Fruit fly (Drosophila melanogaster) whole organism, prepupa: ENCODE data around the gene Myt1.

Source experiments
- CG10631 ChIP-seq: fragments of 200-800 bp; sonication (Bioruptor generic); optimal IDR thresholded peaks from 2 replicates; lab custom pipeline; 2016; ENCODE audit warnings: missing biosample characterization, missing genetic modification characterization
- CG11762 ChIP-seq: fragments of 200-800 bp; sonication (Bioruptor generic); optimal IDR thresholded peaks from 3 replicates; lab custom pipeline; 2016; ENCODE audit warnings: missing biosample characterization, missing genetic modification characterization; ENCODE audit not compliant: insufficient read depth
- CG11902 ChIP-seq: fragments of 200-800 bp; sonication (Bioruptor generic); optimal IDR thresholded peaks from 3 replicates; lab custom pipeline; 2016; ENCODE audit warnings: missing biosample characterization, missing genetic modification characterization
- CG15336 ChIP-seq: fragments of 200-800 bp; sonication (Bioruptor generic); IDR thresholded peaks from 2 replicates; pipeline ENCODE4 v1.3.6; 2022; ENCODE audit warnings: missing biosample characterization, missing genetic modification characterization
- CG1621 ChIP-seq: fragments of 200-800 bp; sonication (Bioruptor generic); optimal IDR thresholded peaks from 3 replicates; lab custom pipeline; 2018; ENCODE audit warnings: missing biosample characterization, mild to moderate bottlenecking, missing genetic modification characterization
- CG16779 ChIP-seq: fragments of 200-800 bp; sonication (Bioruptor generic); optimal IDR thresholded peaks from 3 replicates; lab custom pipeline; 2017; ENCODE audit warnings: missing biosample characterization, mild to moderate bottlenecking, missing genetic modification characterization
- CG3032 ChIP-seq: fragments of 200-800 bp; optimal IDR thresholded peaks from 2 replicates; lab custom pipeline; 2019; ENCODE audit warnings: missing biosample characterization, mild to moderate bottlenecking, missing genetic modification characterization, moderate library complexity
- CG31627 ChIP-seq: fragments of 200-800 bp; sonication (Bioruptor generic); optimal IDR thresholded peaks from 3 replicates; lab custom pipeline; 2016; ENCODE audit warnings: missing biosample characterization, missing genetic modification characterization
- CG32006 ChIP-seq: fragments of 200-800 bp; sonication (Bioruptor generic); optimal IDR thresholded peaks from 3 replicates; lab custom pipeline; 2017; ENCODE audit warnings: missing biosample characterization, mild to moderate bottlenecking, missing genetic modification characterization
- CG34406 ChIP-seq: fragments of 200-800 bp; sonication (Bioruptor generic); optimal IDR thresholded peaks from 3 replicates; lab custom pipeline; 2016; ENCODE audit warnings: missing biosample characterization, missing genetic modification characterization
- CG3919 ChIP-seq: fragments of 200-800 bp; sonication (Bioruptor generic); optimal IDR thresholded peaks from 3 replicates; lab custom pipeline; 2016; ENCODE audit warnings: missing biosample characterization, missing genetic modification characterization
- CG6792 ChIP-seq: fragments of 200-800 bp; sonication (Bioruptor generic); optimal IDR thresholded peaks from 3 replicates; lab custom pipeline; 2016; ENCODE audit warnings: missing biosample characterization, missing genetic modification characterization
- CG6808 ChIP-seq: fragments of 200-800 bp; sonication (Bioruptor generic); optimal IDR thresholded peaks from 3 replicates; lab custom pipeline; 2017; ENCODE audit warnings: missing biosample characterization, missing genetic modification characterization, mild to moderate bottlenecking, moderate library complexity, missing genetic modification reagents
- CG6854 ChIP-seq: fragments of 200-800 bp; sonication (Bioruptor generic); optimal IDR thresholded peaks from 2 replicates; lab custom pipeline; 2017; ENCODE audit warnings: missing biosample characterization, mild to moderate bottlenecking, missing genetic modification characterization
- CG8119 ChIP-seq: fragments of 200-800 bp; sonication (Bioruptor generic); IDR thresholded peaks from 3 replicates; pipeline ENCODE4 v1.3.6; 2022; ENCODE audit warnings: missing biosample characterization, missing genetic modification characterization
- CG8319 ChIP-seq: fragments of 200-800 bp; sonication (Bioruptor generic); optimal IDR thresholded peaks from 3 replicates; lab custom pipeline; 2016; ENCODE audit warnings: missing biosample characterization, missing genetic modification characterization
- CG8632 ChIP-seq: fragments of 200-800 bp; sonication (Bioruptor generic); optimal IDR thresholded peaks from 3 replicates; lab custom pipeline; 2016; ENCODE audit warnings: missing biosample characterization, missing genetic modification characterization
- CG9139 ChIP-seq: fragments of 200-800 bp; sonication (Bioruptor generic); optimal IDR thresholded peaks from 3 replicates; lab custom pipeline; 2017; ENCODE audit warnings: missing biosample characterization, mild to moderate bottlenecking, missing genetic modification characterization
- Eip75B ChIP-seq: fragments of 200-800 bp; sonication (Bioruptor generic); optimal IDR thresholded peaks from 3 replicates; lab custom pipeline; 2016; ENCODE audit warnings: missing biosample characterization, missing genetic modification characterization
- Eip78C ChIP-seq: fragments of 200-800 bp; sonication (Bioruptor generic); peaks from one replicate; lab custom pipeline; 2016; ENCODE audit warnings: missing biosample characterization, missing genetic modification characterization
- Eip93F ChIP-seq: fragments of 200-800 bp; sonication (Bioruptor generic); optimal IDR thresholded peaks from 2 replicates; lab custom pipeline; 2016; ENCODE audit warnings: missing biosample characterization, mild to moderate bottlenecking, missing genetic modification characterization
- Ets21C ChIP-seq: fragments of 200-800 bp; sonication (Bioruptor generic); optimal IDR thresholded peaks from 3 replicates; lab custom pipeline; 2016; ENCODE audit warnings: missing biosample characterization, missing genetic modification characterization
- Gug ChIP-seq: fragments of 200-800 bp; sonication (Bioruptor generic); IDR thresholded peaks from 2 replicates; pipeline ENCODE4 v1.3.6; 2022; ENCODE audit warnings: missing biosample characterization, missing genetic modification characterization
- Hr38 ChIP-seq: sonication (Bioruptor generic); optimal IDR thresholded peaks from 2 replicates; lab custom pipeline; 2016; ENCODE audit warnings: missing biosample characterization, missing genetic modification characterization
- Hr39 ChIP-seq: fragments of 200-800 bp; sonication (Bioruptor generic); optimal IDR thresholded peaks from 2 replicates; lab custom pipeline; 2016; ENCODE audit warnings: missing biosample characterization, missing genetic modification characterization
- Hr4 ChIP-seq: fragments of 200-800 bp; sonication (Bioruptor generic); optimal IDR thresholded peaks from 3 replicates; lab custom pipeline; 2016; ENCODE audit warnings: missing biosample characterization, missing genetic modification characterization
- Lpt ChIP-seq: fragments of 200-800 bp; sonication (Bioruptor generic); optimal IDR thresholded peaks from 3 replicates; lab custom pipeline; 2016; ENCODE audit warnings: missing biosample characterization, missing genetic modification characterization
- Smox ChIP-seq: fragments of 200-800 bp; sonication (Bioruptor generic); optimal IDR thresholded peaks from 3 replicates; lab custom pipeline; 2016; ENCODE audit warnings: missing biosample characterization, missing genetic modification characterization
- Sox102F ChIP-seq: fragments of 200-800 bp; sonication (Bioruptor generic); optimal IDR thresholded peaks from 2 replicates; lab custom pipeline; 2016; ENCODE audit warnings: missing biosample characterization, mild to moderate bottlenecking, missing genetic modification characterization
- Sox14 ChIP-seq: fragments of 200-800 bp; sonication (Bioruptor generic); optimal IDR thresholded peaks from 3 replicates; lab custom pipeline; 2016; ENCODE audit warnings: missing biosample characterization, missing genetic modification characterization
- achi ChIP-seq: fragments of 200-800 bp; sonication (Bioruptor generic); optimal IDR thresholded peaks from 3 replicates; lab custom pipeline; 2016; ENCODE audit warnings: missing biosample characterization, missing genetic modification characterization
- cyc ChIP-seq: fragments of 200-800 bp; sonication (Bioruptor generic); optimal IDR thresholded peaks from 3 replicates; lab custom pipeline; 2016; ENCODE audit warnings: missing biosample characterization, missing genetic modification characterization
- dac ChIP-seq: fragments of 200-800 bp; sonication (Bioruptor generic); optimal IDR thresholded peaks from 2 replicates; lab custom pipeline; 2017; ENCODE audit warnings: missing biosample characterization, mild to moderate bottlenecking, missing genetic modification characterization
- dsx ChIP-seq: fragments of 200-800 bp; optimal IDR thresholded peaks from 3 replicates; lab custom pipeline; 2019; ENCODE audit warnings: missing biosample characterization, mild to moderate bottlenecking, missing genetic modification characterization, moderate library complexity; ENCODE audit not compliant: poor library complexity, severe bottlenecking
- esn ChIP-seq: fragments of 200-800 bp; sonication (Bioruptor generic); optimal IDR thresholded peaks from 2 replicates; lab custom pipeline; 2016; ENCODE audit warnings: missing biosample characterization, mild to moderate bottlenecking, missing genetic modification characterization, moderate library complexity
- fd85E ChIP-seq: fragments of 200-800 bp; sonication (Bioruptor generic); optimal IDR thresholded peaks from 3 replicates; lab custom pipeline; 2016; ENCODE audit warnings: missing biosample characterization, missing genetic modification characterization
- fkh ChIP-seq: fragments of 200-800 bp; sonication (Bioruptor generic); optimal IDR thresholded peaks from 3 replicates; lab custom pipeline; 2017; ENCODE audit warnings: missing biosample characterization, mild to moderate bottlenecking, missing genetic modification characterization, moderate library complexity
- lz ChIP-seq: fragments of 200-800 bp; sonication (Bioruptor generic); optimal IDR thresholded peaks from 3 replicates; lab custom pipeline; 2016; ENCODE audit warnings: missing biosample characterization, missing genetic modification characterization
- ss ChIP-seq, 2 experiments: fragments of 200-800 bp; sonication (Bioruptor generic); optimal IDR thresholded peaks; 2 replicates in 1 of 2; 3 replicates in 1 of 2; lab custom pipeline; 2017 to 2018; ENCODE audit warnings: mild to moderate bottlenecking in 2 of 2, missing biosample characterization in 2 of 2, missing genetic modification characterization in 2 of 2, moderate library complexity in 1 of 2
- svp ChIP-seq: fragments of 200-800 bp; sonication (Bioruptor generic); peaks from one replicate; lab custom pipeline; 2016; ENCODE audit warnings: missing biosample characterization, missing genetic modification characterization
- topi ChIP-seq: fragments of 200-800 bp; sonication (Bioruptor generic); optimal IDR thresholded peaks from 3 replicates; lab custom pipeline; 2016; ENCODE audit warnings: missing biosample characterization, missing genetic modification characterization
- vri ChIP-seq: fragments of 200-800 bp; sonication (Bioruptor generic); optimal IDR thresholded peaks from 3 replicates; lab custom pipeline; 2016; ENCODE audit warnings: missing biosample characterization, mild to moderate bottlenecking, missing genetic modification characterization

Gene Myt1

DNA sequence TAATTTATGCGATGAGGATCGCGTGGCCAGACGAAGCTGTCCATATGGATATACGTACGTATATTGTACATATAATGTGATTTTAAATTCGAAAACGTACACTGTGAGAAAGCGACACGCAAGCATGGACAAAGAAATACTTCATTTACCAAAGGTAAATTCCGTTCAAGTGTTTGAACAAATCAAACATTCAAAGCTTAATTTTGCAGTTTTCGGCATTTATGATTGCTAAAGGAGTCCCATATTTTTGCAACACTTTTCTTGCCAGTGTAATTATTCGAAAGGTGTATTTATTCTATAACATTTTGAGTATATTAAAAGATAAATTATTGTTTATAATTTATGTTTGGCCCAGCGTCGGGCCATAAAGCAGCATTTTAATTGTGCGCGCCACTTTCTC, 39.9 kb upstream of the Myt1 start (continued):
- TF ChIP-seq Lpt (GFP tag; lab: Kevin White, UChicago) (peak; percentile 14), CG11762 (no peak), CG34406 (GFP tag; lab: Kevin White, UChicago) (peak; percentile 33), cyc (GFP tag; lab: Kevin White, UChicago) (peak; percentile 44), CG1621 (no peak), svp (GFP tag; lab: Kevin White, UChicago) (peak; percentile 73), dac (no peak), CG9139 (no peak), Smox (GFP tag; lab: Kevin White, UChicago) (peak; percentile 38), achi (GFP tag; lab: Kevin White, UChicago) (peak; percentile 24), Hr39 (GFP tag; lab: Kevin White, UChicago) (peak; percentile 65), CG6854 (no peak), Ets21C (GFP tag; lab: Kevin White, UChicago) (peak; percentile 48), Hr4 (peak; percentile 51), CG8632 (GFP tag; lab: Kevin White, UChicago) (peak; percentile 26), Gug (GFP tag; lab: Robert Waterston, UW) (no peak; the same call in 1 of the 2 replicates), CG10631 (peak; percentile 19)

DNA sequence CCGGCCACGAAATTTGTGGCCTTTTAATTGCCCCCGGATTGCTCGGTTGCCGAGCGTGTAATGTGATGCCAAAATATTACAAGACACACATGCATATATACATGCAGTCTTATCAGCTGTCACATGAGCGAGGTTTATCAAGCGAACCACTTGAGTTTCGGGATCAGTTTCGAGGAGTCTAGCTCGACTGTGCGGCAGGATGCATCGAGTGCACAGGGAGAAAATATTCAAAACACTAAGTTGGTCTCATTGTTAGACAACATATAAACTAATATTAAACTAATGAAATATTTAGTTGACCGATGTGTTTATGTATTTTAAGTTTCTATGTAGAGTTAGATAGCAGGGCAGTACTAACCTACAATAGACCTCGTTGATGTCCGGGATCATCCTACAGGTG, 37.8 kb upstream of the Myt1 start:
- TF ChIP-seq fkh (GFP tag; lab: Kevin White, UChicago) (no peak), CG34406 (GFP tag; lab: Kevin White, UChicago) (no peak), Eip78C (GFP tag; lab: Kevin White, UChicago) (peak; percentile 26), CG1621 (no peak), dac (no peak), fd85E (GFP tag; lab: Kevin White, UChicago) (no peak), svp (GFP tag; lab: Kevin White, UChicago) (peak; percentile 67), CG11902 (GFP tag; lab: Kevin White, UChicago) (no peak), CG3919 (GFP tag; lab: Kevin White, UChicago) (no peak), CG6854 (no peak)
- TF ChIP-seq, all 60 proteins: peak for 2

dm6 chr3L:5813016-5813415, 33.6 kb upstream of the Myt1 start, which contains the start of gene mad2:
TSS of gene mad2 (minus strand) at chr3L:5813093.
- TF ChIP-seq fkh (GFP tag; lab: Kevin White, UChicago) (peak; percentile 53), CG6808 (GFP tag; lab: Kevin White, UChicago) (peak; percentile 100), CG10631 (no peak)
- TF ChIP-seq, all 60 proteins: peak for 2

- TF ChIP-seq vri (GFP tag; lab: Kevin White, UChicago): peak; percentile 91
- TF ChIP-seq Hr38: no peak
- peak; percentile 12 for TF ChIP-seq lz
- peak; percentile 4 for TF ChIP-seq Lpt (GFP tag; lab: Kevin White, UChicago)
- no peak for TF ChIP-seq CG34406 (GFP tag; lab: Kevin White, UChicago)
- TF ChIP-seq CG3032 (tag; lab: Kevin White, UChicago): peak; percentile 11
- TF ChIP-seq CG8319 (GFP tag; lab: Kevin White, UChicago): no peak
- peak; percentile 93 for TF ChIP-seq Sox14 (GFP tag; lab: Kevin White, UChicago)
- peak; percentile 36 for TF ChIP-seq topi
- TF ChIP-seq CG9139: peak; percentile 14
- TF ChIP-seq cyc (GFP tag; lab: Kevin White, UChicago): peak; percentile 16
- TF ChIP-seq CG10631: no peak
- no peak for TF ChIP-seq Sox102F (GFP tag; lab: Kevin White, UChicago)
- TF ChIP-seq CG3919 (GFP tag; lab: Kevin White, UChicago): peak; percentile 31
- TF ChIP-seq dsx (GFP tag; lab: Kevin White, UChicago): peak; percentile 43
- peak; percentile 28 for TF ChIP-seq Eip75B (GFP tag; lab: Kevin White, UChicago)
- peak; percentile 90 for TF ChIP-seq svp (GFP tag; lab: Kevin White, UChicago)
- TF ChIP-seq CG1621: peak; percentile 33
- TF ChIP-seq fkh (GFP tag; lab: Kevin White, UChicago): peak; percentile 79
- no peak for TF ChIP-seq Hr39 (GFP tag; lab: Kevin White, UChicago)
- no peak for TF ChIP-seq CG31627 (GFP tag; lab: Kevin White, UChicago)
- peak; percentile 65 for TF ChIP-seq Eip78C (GFP tag; lab: Kevin White, UChicago)
- TF ChIP-seq CG6792 (GFP tag; lab: Kevin White, UChicago): no peak
- peak; percentile 49 to 72 for TF ChIP-seq ss (GFP tag; optimal IDR thresholded peaks at IDR 0.05; lab: Kevin White, UChicago)
- TF ChIP-seq CG15336 (GFP tag; lab: Robert Waterston, UW): peak; percentile 42; the same call in 1 of the 2 replicates
- TF ChIP-seq Hr4: no peak
- TF ChIP-seq CG16779 (tag; lab: Kevin White, UChicago): peak; percentile 56
- TF ChIP-seq CG8119: no peak
- peak; percentile 3 for TF ChIP-seq Smox (GFP tag; lab: Kevin White, UChicago)
- peak; percentile 17 for TF ChIP-seq CG32006 (GFP tag; lab: Kevin White, UChicago)
- TF ChIP-seq Eip93F: no peak
- no peak for TF ChIP-seq fd85E (GFP tag; lab: Kevin White, UChicago)
- TF ChIP-seq esn (GFP tag; lab: Kevin White, UChicago): no peak
- TF ChIP-seq achi (GFP tag; lab: Kevin White, UChicago): no peak
Observed at dm6 chr3L:5810633-5811341, 31.4 kb upstream of the Myt1 start, which contains the start of the genes S6k and kri. TSS of gene S6k (minus strand) at chr3L:5810931. TSS of gene kri (plus strand) at chr3L:5810973.
